Fruit fly (Drosophila melanogaster) Kc167 (cell line): Measurements from ENCODE around the gene chinmo.

Experiments
- Myc ChIP-seq: fragments of >200 bp; optimal IDR thresholded peaks from 2 replicates; lab custom pipeline; 2017; ENCODE audit warnings: missing external identifiers
- Sin3A ChIP-seq: fragments of >200 bp; optimal IDR thresholded peaks from 2 replicates; lab custom pipeline; 2018; ENCODE audit warnings: missing external identifiers
- h ChIP-seq: fragments of >200 bp; optimal IDR thresholded peaks from 3 replicates; lab custom pipeline; 2018; ENCODE audit warnings: missing external identifiers
- insv ChIP-seq: fragments of >200 bp; optimal IDR thresholded peaks from 3 replicates; lab custom pipeline; 2018; ENCODE audit warnings: missing external identifiers
- psq ChIP-seq: fragments of >200 bp; optimal IDR thresholded peaks from 2 replicates; lab custom pipeline; 2017; ENCODE audit warnings: missing external identifiers
- ttk ChIP-seq: sonication (Bioruptor generic); optimal IDR thresholded peaks from 2 replicates; lab custom pipeline; 2017; ENCODE audit warnings: missing external identifiers

Gene chinmo

DNA sequence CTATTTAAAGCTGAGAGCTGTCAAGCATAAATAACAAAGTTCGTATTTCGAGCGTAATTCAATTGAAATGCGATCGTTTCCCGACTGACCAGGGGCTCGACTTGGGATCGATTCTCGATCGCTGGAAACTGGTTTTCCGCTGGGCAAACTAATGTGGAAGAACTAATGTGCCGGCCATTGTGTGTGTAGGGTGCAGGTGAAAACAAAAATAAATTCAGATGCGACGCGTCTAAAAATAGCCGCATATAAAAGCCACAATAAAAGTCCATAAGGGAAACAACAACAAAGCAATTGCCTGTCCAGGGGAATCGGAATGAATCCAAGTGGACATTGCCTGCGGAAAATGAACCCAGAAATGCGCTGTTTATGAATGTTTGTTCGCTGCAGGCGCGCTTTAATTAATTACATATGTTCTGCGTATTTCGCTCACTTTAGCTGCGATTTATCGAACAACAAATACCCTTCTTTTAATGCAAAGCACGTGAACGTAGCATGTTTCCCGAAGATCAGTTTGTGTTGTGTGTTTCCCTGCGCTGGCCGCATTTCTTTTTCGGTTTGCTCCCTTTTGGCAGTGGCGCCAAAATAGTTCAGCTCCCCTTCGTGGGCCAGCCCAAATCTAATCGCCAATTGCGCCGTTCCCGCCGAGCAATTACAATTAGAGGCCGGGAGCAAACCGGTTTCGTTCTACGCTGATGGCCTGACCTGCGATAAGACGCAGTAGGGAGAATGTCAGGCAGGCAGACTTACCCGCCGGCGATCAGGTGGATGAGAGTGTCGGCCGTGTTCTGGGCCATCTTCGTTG lies 72.3 kb downstream of the chinmo start:
- no peak for TF ChIP-seq psq (lab: Kevin White, UChicago)
- TF ChIP-seq insv (lab: Kevin White, UChicago): no peak
- no peak for TF ChIP-seq Myc (lab: Kevin White, UChicago)
- no peak for TF ChIP-seq Sin3A (lab: Kevin White, UChicago)
- no peak for TF ChIP-seq h
- TF ChIP-seq ttk (lab: Kevin White, UChicago): no peak

- TF ChIP-seq h (no peak), Myc (lab: Kevin White, UChicago) (no peak), insv (lab: Kevin White, UChicago) (no peak), ttk (lab: Kevin White, UChicago) (no peak), Sin3A (lab: Kevin White, UChicago) (no peak), psq (lab: Kevin White, UChicago) (no peak)
Observed at dm6 chr2L:1723937-1724591, 73.0 kb downstream of the chinmo start, which contains the start of gene Rim2. Gene Rim2 (minus strand): TSS chr2L:1724388.

- no peak for TF ChIP-seq Myc (lab: Kevin White, UChicago)
- no peak for TF ChIP-seq insv (lab: Kevin White, UChicago)
- no peak for TF ChIP-seq psq (lab: Kevin White, UChicago)
- TF ChIP-seq Sin3A (lab: Kevin White, UChicago): no peak
- TF ChIP-seq ttk (lab: Kevin White, UChicago): no peak
- TF ChIP-seq h: no peak
Observed at dm6 chr2L:1724592-1724940, 73.5 kb downstream of the chinmo start.

- TF ChIP-seq Sin3A (lab: Kevin White, UChicago) (no peak), insv (lab: Kevin White, UChicago) (no peak), ttk (lab: Kevin White, UChicago) (no peak), psq (lab: Kevin White, UChicago) (no peak), Myc (lab: Kevin White, UChicago) (no peak), h (no peak)
Observed at dm6 chr2L:1727162-1727825, 76.2 kb downstream of the chinmo start.

dm6 chr2L:1727826-1728619 lies 77.0 kb downstream of the chinmo start:
- no peak for TF ChIP-seq psq (lab: Kevin White, UChicago)
- no peak for TF ChIP-seq Myc (lab: Kevin White, UChicago)
- no peak for TF ChIP-seq insv (lab: Kevin White, UChicago)
- no peak for TF ChIP-seq ttk (lab: Kevin White, UChicago)
- no peak for TF ChIP-seq h
- no peak for TF ChIP-seq Sin3A (lab: Kevin White, UChicago)

- no peak for TF ChIP-seq ttk (lab: Kevin White, UChicago)
- no peak for TF ChIP-seq Myc (lab: Kevin White, UChicago)
- no peak for TF ChIP-seq insv (lab: Kevin White, UChicago)
- TF ChIP-seq psq (lab: Kevin White, UChicago): no peak
- TF ChIP-seq h: no peak
- TF ChIP-seq Sin3A (lab: Kevin White, UChicago): no peak
Observed at dm6 chr2L:1728620-1728944, 77.5 kb downstream of the chinmo start, which contains the start of gene Rrp40. Gene Rrp40 (plus strand): TSS chr2L:1728732.

DNA sequence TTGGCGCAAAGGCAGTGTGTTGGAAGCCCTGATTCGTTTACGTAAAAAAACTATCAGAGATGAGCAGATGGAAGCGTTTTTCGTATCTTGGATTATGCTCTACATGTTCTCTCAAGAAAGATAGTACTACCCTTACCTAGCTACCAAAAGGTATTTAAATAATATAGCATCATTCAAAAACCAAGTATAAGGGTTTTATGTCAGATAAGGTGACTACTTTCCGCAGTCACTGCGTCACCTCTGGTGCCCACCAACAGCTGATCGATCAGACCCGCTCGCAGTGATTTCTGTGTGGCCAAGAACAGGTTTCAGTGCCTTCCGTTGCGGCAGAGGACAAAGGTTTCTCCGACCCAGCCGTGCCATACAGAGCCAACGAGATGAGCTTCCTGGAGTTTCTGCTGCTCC lies 78.6 kb downstream of the chinmo start, which contains the start of the genes Eno and CG31937:
Eno (minus strand) TSS at position 30 of the 405 bp plus-strand sequence.
CG31937 (plus strand) TSS at position 281 of the 405 bp plus-strand sequence.
- TF ChIP-seq ttk (lab: Kevin White, UChicago) (no peak), insv (lab: Kevin White, UChicago) (no peak), h (no peak), psq (lab: Kevin White, UChicago) (no peak), Sin3A (lab: Kevin White, UChicago) (no peak), Myc (lab: Kevin White, UChicago) (no peak)

DNA sequence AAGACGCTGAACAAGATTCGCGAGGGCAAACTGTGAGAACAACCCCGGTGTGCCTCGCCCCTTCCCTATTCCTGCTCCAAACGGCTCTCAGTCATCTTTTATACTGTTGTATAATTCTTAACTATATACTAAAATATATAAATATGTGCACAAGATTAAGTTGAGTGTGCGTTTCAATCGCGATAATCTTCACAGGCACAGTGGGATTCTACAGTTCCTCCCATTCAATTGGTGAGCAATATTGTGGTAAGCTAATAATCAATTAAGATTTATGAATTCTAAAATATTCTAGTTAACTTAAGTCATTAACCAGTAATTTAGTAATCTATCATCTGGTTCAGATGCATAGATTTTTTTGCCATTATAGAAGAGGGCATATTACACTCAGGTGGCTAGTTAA lies 79.9 kb downstream of the chinmo start:
- TF ChIP-seq Myc (lab: Kevin White, UChicago) (no peak), h (no peak), Sin3A (lab: Kevin White, UChicago) (no peak), insv (lab: Kevin White, UChicago) (no peak), ttk (lab: Kevin White, UChicago) (no peak), psq (lab: Kevin White, UChicago) (no peak)

- TF ChIP-seq Sin3A (lab: Kevin White, UChicago) (no peak), ttk (lab: Kevin White, UChicago) (no peak), h (no peak), psq (lab: Kevin White, UChicago) (no peak), insv (lab: Kevin White, UChicago) (no peak), Myc (lab: Kevin White, UChicago) (no peak)
Observed at dm6 chr2L:1732189-1732588, 81.1 kb downstream of the chinmo start, which contains the start of the genes CG17652 and CG17646. Gene CG17652 (minus strand): TSS chr2L:1732356. Gene CG17646 (plus strand): TSS chr2L:1732524.

DNA sequence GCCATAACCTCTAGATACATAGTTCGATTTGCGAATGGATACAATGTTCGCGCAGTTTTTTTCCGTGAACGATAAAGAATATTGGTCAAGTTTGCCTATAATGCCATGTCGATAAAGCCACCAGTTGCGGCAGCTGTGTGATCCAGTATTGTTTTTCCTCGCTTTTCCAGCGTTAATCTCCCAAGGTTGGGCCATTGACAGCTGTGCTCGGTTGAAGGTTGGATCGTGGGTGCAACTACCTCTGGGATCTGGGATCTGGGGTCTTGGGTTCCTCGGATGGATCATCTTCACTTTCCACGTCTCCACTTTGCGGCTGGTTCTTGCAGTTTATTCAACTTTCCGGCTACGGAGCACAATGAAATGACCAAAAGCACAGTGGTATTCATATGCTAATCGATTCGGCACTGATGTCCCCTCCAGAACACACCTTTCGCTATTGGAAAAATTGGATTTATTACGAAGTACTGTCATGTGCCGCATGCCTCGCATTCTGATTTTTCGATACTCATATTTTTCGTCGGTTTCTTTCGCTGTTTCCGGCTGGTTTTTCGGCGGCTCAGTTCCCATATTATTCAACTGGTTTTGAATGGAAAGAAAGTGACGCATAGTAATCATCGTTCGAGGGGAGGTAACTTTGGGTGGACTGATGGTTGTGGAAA lies 82.2 kb downstream of the chinmo start:
- TF ChIP-seq Myc (lab: Kevin White, UChicago) (no peak), h (no peak), ttk (lab: Kevin White, UChicago) (no peak), insv (lab: Kevin White, UChicago) (no peak), psq (lab: Kevin White, UChicago) (no peak), Sin3A (lab: Kevin White, UChicago) (no peak)
